Worm (Caenorhabditis elegans) whole organism, L4 larva: Measurements from ENCODE around the gene col-178.
A peak's percentile ranks its signal among the peaks of the same experiment; 100 is the strongest.

Experiments used
- D1046.2 ChIP-seq: fragments of 200-800 bp; sonication (Bioruptor generic); IDR thresholded peaks from 2 replicates; pipeline ENCODE4 v1.3.6; 2022; ENCODE audit warnings: missing genetic modification characterization, missing compliant biosample characterization
- F26F4.8 ChIP-seq: fragments of 200-800 bp; sonication (Bioruptor generic); conservative IDR thresholded peaks from 2 replicates; pipeline ENCODE4 v1.3.6; 2022; ENCODE audit warnings: missing genetic modification characterization, missing compliant biosample characterization
- F49E8.2 ChIP-seq: sonication (generic microtip); optimal IDR thresholded peaks from 2 replicates; lab custom pipeline; 2016; ENCODE audit warnings: missing compliant biosample characterization, mild to moderate bottlenecking, missing genetic modification characterization, borderline replicate concordance
- T26A8.4 ChIP-seq: fragments of 200-800 bp; sonication (Bioruptor generic); IDR thresholded peaks from 2 replicates; pipeline ENCODE4 v1.3.6; 2022; ENCODE audit warnings: missing genetic modification characterization, missing compliant biosample characterization
- Y48G9A.11 ChIP-seq: fragments of 200-800 bp; sonication (Bioruptor generic); IDR thresholded peaks from 2 replicates; pipeline ENCODE4 v1.3.6; 2022; ENCODE audit warnings: missing genetic modification reagents, missing genetic modification characterization, missing compliant biosample characterization
- Y5F2A.4 ChIP-seq: fragments of 200-800 bp; sonication (Bioruptor generic); optimal IDR thresholded peaks from 2 replicates; lab custom pipeline; 2018; ENCODE audit warnings: mild to moderate bottlenecking, missing genetic modification characterization, missing compliant biosample characterization
- ZK546.5 ChIP-seq, 2 experiments: sonication (generic microtip); optimal IDR thresholded peaks; 2 replicates each; lab custom pipeline; 2017; ENCODE audit warnings: missing biosample characterization in 2 of 2, missing genetic modification characterization in 2 of 2
- arid-1 ChIP-seq: fragments of 200-800 bp; sonication (Bioruptor generic); conservative IDR thresholded peaks from 2 replicates; pipeline ENCODE4 v1.3.6; 2022; ENCODE audit warnings: missing genetic modification reagents, missing genetic modification characterization, missing compliant biosample characterization
- ceh-32 ChIP-seq: sonication (generic microtip); optimal IDR thresholded peaks from 2 replicates; lab custom pipeline; 2016; ENCODE audit warnings: mild to moderate bottlenecking, missing genetic modification characterization, missing compliant biosample characterization; ENCODE audit not compliant: poor library complexity
- ceh-44 ChIP-seq: fragments of 200-800 bp; sonication (Bioruptor generic); IDR thresholded peaks from 2 replicates; pipeline ENCODE4 v1.3.6; 2022; ENCODE audit warnings: missing genetic modification reagents, missing genetic modification characterization, missing compliant biosample characterization
- ctbp-1 ChIP-seq: fragments of 200-800 bp; sonication (Bioruptor generic); IDR thresholded peaks from 2 replicates; pipeline ENCODE4 v1.3.6; 2022; ENCODE audit warnings: missing genetic modification reagents, missing genetic modification characterization, missing compliant biosample characterization
- daf-8 ChIP-seq: fragments of 200-800 bp; sonication (Bioruptor generic); IDR thresholded peaks from 2 replicates; pipeline ENCODE4 v1.3.6; 2022; ENCODE audit warnings: missing genetic modification characterization, missing compliant biosample characterization
- dpl-1 ChIP-seq: fragments of 150-350 bp; optimal IDR thresholded peaks from 2 replicates; lab custom pipeline; 2014; ENCODE audit warnings: missing biosample characterization, missing genetic modification reagents, missing genetic modification characterization
- duxl-1 ChIP-seq: sonication (generic microtip); optimal IDR thresholded peaks from 2 replicates; lab custom pipeline; 2016; ENCODE audit warnings: mild to moderate bottlenecking, missing genetic modification characterization, moderate library complexity, missing compliant biosample characterization; ENCODE audit not compliant: poor library complexity
- hif-1 ChIP-seq, 2 experiments: sonication (generic microtip); optimal IDR thresholded peaks; 2 replicates each; lab custom pipeline; 2016 to 2017; ENCODE audit warnings: missing compliant biosample characterization in 2 of 2, missing genetic modification characterization in 2 of 2, missing genetic modification reagents in 2 of 2, missing genotype in 2 of 2, mild to moderate bottlenecking in 1 of 2
- hlh-11 ChIP-seq: fragments of 200-800 bp; sonication (Bioruptor generic); optimal IDR thresholded peaks from 2 replicates; lab custom pipeline; 2018; ENCODE audit warnings: mild to moderate bottlenecking, missing genetic modification characterization, missing compliant biosample characterization
- hlh-30 ChIP-seq: sonication (generic microtip); optimal IDR thresholded peaks from 2 replicates; lab custom pipeline; 2017; ENCODE audit warnings: antibody characterized with exemption, mild to moderate bottlenecking, missing genetic modification characterization, missing compliant biosample characterization; ENCODE audit not compliant: insufficient read depth
- hmg-1.1 ChIP-seq: fragments of 200-800 bp; sonication (Bioruptor generic); IDR thresholded peaks from 2 replicates; pipeline ENCODE4 v1.3.6; 2022; ENCODE audit warnings: missing genetic modification reagents, missing genetic modification characterization, missing compliant biosample characterization
- lin-29 ChIP-seq: fragments of 200-800 bp; sonication (Bioruptor generic); IDR thresholded peaks from 2 replicates; pipeline ENCODE4 v1.3.6; 2022; ENCODE audit warnings: missing genetic modification reagents, missing genetic modification characterization, missing compliant biosample characterization
- lin-38 ChIP-seq: fragments of 200-800 bp; sonication (Bioruptor generic); IDR thresholded peaks from 2 replicates; pipeline ENCODE4 v1.3.6; 2022; ENCODE audit warnings: missing genetic modification reagents, missing genetic modification characterization, missing compliant biosample characterization
- lin-39 ChIP-seq: fragments of 150-350 bp; optimal IDR thresholded peaks from 2 replicates; lab custom pipeline; 2014; ENCODE audit warnings: missing biosample characterization, missing genetic modification reagents, missing genetic modification characterization
- mdl-1 ChIP-seq, 2 experiments: fragments of 150-350 bp in 1 of 2; sonication (generic microtip) in 1 of 2; optimal IDR thresholded peaks; 2 replicates each; lab custom pipeline; 2014 to 2017; ENCODE audit warnings: missing biosample characterization in 2 of 2, missing genetic modification characterization in 2 of 2
- mdt-29 ChIP-seq: fragments of 200-800 bp; sonication (Bioruptor generic); IDR thresholded peaks from 2 replicates; pipeline ENCODE4 v1.3.6; 2022; ENCODE audit warnings: missing genetic modification reagents, missing genetic modification characterization, missing compliant biosample characterization
- mep-1 ChIP-seq: fragments of 150-350 bp; sonication (generic microtip); optimal IDR thresholded peaks from 3 replicates; lab custom pipeline; 2014; ENCODE audit warnings: missing biosample characterization, missing genetic modification characterization
- nhr-10 ChIP-seq: fragments of 150-350 bp; optimal IDR thresholded peaks from 2 replicates; lab custom pipeline; 2014; ENCODE audit warnings: missing biosample characterization, missing genetic modification characterization
- nhr-237 ChIP-seq: sonication (generic microtip); optimal IDR thresholded peaks from 2 replicates; lab custom pipeline; 2017; ENCODE audit warnings: missing biosample characterization, missing genetic modification characterization
- nhr-6 ChIP-seq: fragments of 150-350 bp; optimal IDR thresholded peaks from 2 replicates; lab custom pipeline; 2014; ENCODE audit warnings: missing biosample characterization, missing genetic modification characterization
- nhr-77 ChIP-seq: fragments of 150-350 bp; optimal IDR thresholded peaks from 2 replicates; lab custom pipeline; 2014; ENCODE audit warnings: missing biosample characterization, missing genetic modification characterization
- pha-4 ChIP-seq, 2 experiments: fragments of 150-350 bp in 1 of 2; fragments of 200-800 bp in 1 of 2; sonication (Bioruptor generic) in 1 of 2; IDR thresholded peaks in 1 of 2; optimal IDR thresholded peaks in 1 of 2; 2 replicates each; pipeline versions ENCODE4 v1.3.6 to Lab custom; 2014 to 2022; ENCODE audit warnings: missing genetic modification characterization in 2 of 2, missing genetic modification reagents in 2 of 2, missing biosample characterization in 1 of 2, missing compliant biosample characterization in 1 of 2
- rbr-2 ChIP-seq: sonication (generic microtip); optimal IDR thresholded peaks from 2 replicates; lab custom pipeline; 2016; ENCODE audit warnings: missing genotype, missing genetic modification characterization, missing compliant biosample characterization
- sdz-12 ChIP-seq: fragments of 200-800 bp; sonication (Bioruptor generic); optimal IDR thresholded peaks from 2 replicates; lab custom pipeline; 2018; ENCODE audit warnings: mild to moderate bottlenecking, missing genetic modification characterization, missing compliant biosample characterization
- snpc-1.2 ChIP-seq: fragments of 200-800 bp; sonication (Bioruptor generic); IDR thresholded peaks from 2 replicates; pipeline ENCODE4 v1.3.6; 2022; ENCODE audit warnings: missing genetic modification reagents, missing genetic modification characterization, missing compliant biosample characterization
- spr-1 ChIP-seq: sonication (generic microtip); optimal IDR thresholded peaks from 2 replicates; lab custom pipeline; 2016; ENCODE audit warnings: mild to moderate bottlenecking, missing genetic modification characterization, missing compliant biosample characterization
- tag-97 ChIP-seq: fragments of 200-800 bp; sonication (Bioruptor generic); IDR thresholded peaks from 2 replicates; pipeline ENCODE4 v1.3.6; 2022; ENCODE audit warnings: missing genetic modification characterization, missing compliant biosample characterization
- unc-130 ChIP-seq: sonication (generic microtip); optimal IDR thresholded peaks from 2 replicates; lab custom pipeline; 2016; ENCODE audit warnings: missing genetic modification reagents, missing genetic modification characterization, missing compliant biosample characterization
- unc-62 ChIP-seq, 3 experiments: fragments of 150-350 bp in 1 of 3; sonication (generic microtip); optimal IDR thresholded peaks in 2 of 3; peaks in 1 of 3; 1 replicate in 1 of 3; 2 replicates in 2 of 3; lab custom pipeline; 2014 to 2017; ENCODE audit warnings: missing biosample characterization in 3 of 3, missing genetic modification characterization in 3 of 3, missing genetic modification reagents in 3 of 3, missing genotype in 1 of 3
- zfp-3 ChIP-seq: fragments of 200-800 bp; sonication (Bioruptor generic); conservative IDR thresholded peaks from 2 replicates; pipeline ENCODE4 v1.3.6; 2022; ENCODE audit warnings: missing genetic modification reagents, missing genetic modification characterization, missing compliant biosample characterization

The col-178 gene

DNA sequence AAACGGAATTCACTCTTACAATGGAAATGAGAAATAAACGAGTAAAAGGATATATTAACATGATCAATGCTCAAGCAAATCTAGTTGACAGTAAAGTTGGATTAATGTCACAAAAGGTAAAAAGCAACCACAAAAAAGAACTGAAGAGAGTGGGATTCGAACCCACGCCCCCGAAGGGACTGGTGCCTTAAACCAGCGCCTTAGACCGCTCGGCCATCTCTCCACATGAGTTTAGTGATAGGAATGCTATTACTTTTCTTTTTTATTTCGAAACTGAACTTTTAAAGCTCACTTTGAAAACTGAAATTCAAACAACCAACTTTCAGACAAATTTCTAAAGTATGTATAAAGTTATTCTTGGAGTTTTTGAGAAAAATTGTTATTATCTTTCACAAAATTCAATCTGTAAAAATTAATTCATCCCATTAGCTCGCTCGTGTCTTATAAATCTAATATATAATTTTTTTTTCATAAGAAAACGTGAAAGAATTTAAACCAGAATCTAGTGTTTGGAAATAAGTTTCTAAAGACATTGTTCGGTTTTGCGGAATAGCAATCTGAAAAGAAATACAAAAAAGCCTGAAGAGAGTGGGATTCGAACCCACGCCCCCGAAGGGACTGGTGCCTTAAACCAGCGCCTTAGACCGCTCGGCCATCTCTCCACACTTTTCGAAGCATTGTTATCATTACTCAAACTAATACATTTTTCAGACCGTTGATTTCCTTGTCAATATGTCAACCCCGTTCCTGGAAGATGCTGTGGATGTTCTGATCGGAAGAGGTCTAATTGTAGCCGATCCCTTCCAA lies 36.3 kb upstream of the col-178 start (continued):
- TF ChIP-seq mep-1 (tag; lab: Kevin White, UChicago) (no peak), mdl-1 (tag; optimal IDR thresholded peaks at IDR 0.05; lab: Kevin White, UChicago) (no peak), Y48G9A.11 (GFP tag; lab: Robert Waterston, UW) (no peak), nhr-10 (tag; lab: Kevin White, UChicago) (no peak), ctbp-1 (GFP tag; lab: Robert Waterston, UW) (peak; percentile 56; the same call in 1 of the 2 replicates), snpc-1.2 (no peak; the same call in none of the 2 replicates), hif-1 (tag; optimal IDR thresholded peaks at IDR 0.05; lab: Kevin White, UChicago) (no peak), lin-29 (GFP tag; lab: Robert Waterston, UW) (no peak), rbr-2 (tag; lab: Kevin White, UChicago) (peak; percentile 15), duxl-1 (tag; lab: Kevin White, UChicago) (peak; percentile 39), daf-8 (no peak), nhr-6 (tag; lab: Kevin White, UChicago) (no peak), spr-1 (tag; lab: Kevin White, UChicago) (no peak), tag-97 (GFP tag; lab: Robert Waterston, UW) (0 out of 2 replicates have a peak, but pooled peaks have one; percentile 53), pha-4 (GFP tag; IDR thresholded peaks at IDR 0.05; lab: Robert Waterston, UW) (peak; percentile 41; the same call in 1 of the 2 replicates), pha-4 (tag; optimal IDR thresholded peaks at IDR 0.05; lab: Kevin White, UChicago) (no peak), lin-38 (GFP tag; lab: Robert Waterston, UW) (no peak), nhr-77 (tag; lab: Kevin White, UChicago) (no peak), D1046.2 (GFP tag; lab: Robert Waterston, UW) (no peak), hlh-11 (tag; lab: Kevin White, UChicago) (no peak), hmg-1.1 (no peak), arid-1 (GFP tag; lab: Robert Waterston, UW) (0 out of 2 replicates have a peak, but pooled peaks have one; percentile 47), lin-39 (tag; lab: Kevin White, UChicago) (no peak), zfp-3 (GFP tag; lab: Robert Waterston, UW) (no peak), ZK546.5 (tag; optimal IDR thresholded peaks at IDR 0.05; lab: Kevin White, UChicago) (no peak), T26A8.4 (GFP tag; lab: Robert Waterston, UW) (no peak; the same call in 1 of the 2 replicates), F49E8.2 (tag; lab: Kevin White, UChicago) (no peak), hlh-30 (tag; lab: Kevin White, UChicago) (no peak), ceh-44 (GFP tag; lab: Robert Waterston, UW) (no peak), sdz-12 (GFP tag; lab: Kevin White, UChicago) (no peak), Y5F2A.4 (GFP tag; lab: Kevin White, UChicago) (no peak), mdt-29 (GFP tag; lab: Robert Waterston, UW) (peak; percentile 36; the same call in 1 of the 2 replicates), ceh-32 (tag; lab: Kevin White, UChicago) (no peak), unc-62 (GFP tag; optimal IDR thresholded peaks at IDR 0.05 in 1 of 2; lab: Kevin White, UChicago) (no peak), unc-62 (tag; optimal IDR thresholded peaks at IDR 0.05; lab: Kevin White, UChicago) (no peak), dpl-1 (GFP tag; lab: Kevin White, UChicago) (no peak), nhr-237 (no peak), unc-130 (GFP tag; lab: Kevin White, UChicago) (no peak), F26F4.8 (GFP tag; lab: Robert Waterston, UW) (peak; percentile 67)
